Fruit fly (Drosophila melanogaster) whole organism, embryonic: ENCODE data around the gene CG14054.

ENCODE experiments used
- ATbp ChIP-seq: fragments of 200-800 bp; sonication (Bioruptor generic); optimal IDR thresholded peaks from 2 replicates; lab custom pipeline; 2017; ENCODE audit warnings: missing biosample characterization, mild to moderate bottlenecking, missing genetic modification characterization, missing genetic modification reagents
- Ada2b ChIP-seq: fragments of 200-800 bp; sonication (Bioruptor generic); IDR thresholded peaks from 2 replicates; pipeline ENCODE4 v1.3.6; 2022; ENCODE audit warnings: missing biosample characterization, missing genetic modification characterization
- Atf-2 ChIP-seq: fragments of 200-800 bp; sonication (Bioruptor generic); optimal IDR thresholded peaks from 2 replicates; lab custom pipeline; 2016; ENCODE audit warnings: missing biosample characterization, missing genetic modification characterization
- B-H1 ChIP-seq: fragments of 200-800 bp; sonication (Bioruptor generic); IDR thresholded peaks from 3 replicates; pipeline ENCODE4 v1.3.6; 2022; ENCODE audit warnings: missing biosample characterization, missing genetic modification characterization
- CG11695 ChIP-seq: fragments of 200-800 bp; sonication (Bioruptor generic); IDR thresholded peaks from 3 replicates; pipeline ENCODE4 v1.3.6; 2022; ENCODE audit warnings: missing biosample characterization, missing genetic modification characterization
- CG12104 ChIP-seq: fragments of 200-800 bp; sonication (Bioruptor generic); optimal IDR thresholded peaks from 3 replicates; lab custom pipeline; 2016; ENCODE audit warnings: missing biosample characterization, missing genetic modification characterization
- CG12659 ChIP-seq: fragments of 200-800 bp; sonication (Bioruptor generic); optimal IDR thresholded peaks from 3 replicates; lab custom pipeline; 2017; ENCODE audit warnings: mild to moderate bottlenecking, missing biosample characterization, missing genetic modification reagents, missing genetic modification characterization
- CG13775 ChIP-seq: fragments of 200-800 bp; sonication (Bioruptor generic); optimal IDR thresholded peaks from 3 replicates; lab custom pipeline; 2017; ENCODE audit warnings: missing biosample characterization, mild to moderate bottlenecking, missing genetic modification characterization
- CG1529 ChIP-seq: fragments of 200-800 bp; sonication (Bioruptor generic); optimal IDR thresholded peaks from 3 replicates; lab custom pipeline; 2018; ENCODE audit warnings: missing biosample characterization, missing genetic modification characterization
- CG17385 ChIP-seq: fragments of 200-800 bp; sonication (Bioruptor generic); optimal IDR thresholded peaks from 3 replicates; lab custom pipeline; 2018; ENCODE audit warnings: missing biosample characterization, mild to moderate bottlenecking, missing genetic modification characterization
- CG17802 ChIP-seq: fragments of 200-800 bp; sonication (Bioruptor generic); optimal IDR thresholded peaks from 2 replicates; lab custom pipeline; 2018; ENCODE audit warnings: missing biosample characterization, mild to moderate bottlenecking, missing genetic modification characterization, moderate library complexity
- CG17912 ChIP-seq: fragments of 200-800 bp; sonication (Bioruptor generic); optimal IDR thresholded peaks from 2 replicates; lab custom pipeline; 2018; ENCODE audit warnings: missing biosample characterization, mild to moderate bottlenecking, missing genetic modification characterization
- CG1832 ChIP-seq: fragments of 200-800 bp; sonication (Bioruptor generic); optimal IDR thresholded peaks from 2 replicates; lab custom pipeline; 2017; ENCODE audit warnings: missing biosample characterization, mild to moderate bottlenecking, missing genetic modification characterization, inconsistent platforms
- CG18599 ChIP-seq: fragments of 200-800 bp; sonication (Bioruptor generic); optimal IDR thresholded peaks from 3 replicates; lab custom pipeline; 2017; ENCODE audit warnings: missing biosample characterization, missing genetic modification characterization, mild to moderate bottlenecking, moderate library complexity, missing genetic modification reagents
- CG18764 ChIP-seq: fragments of 200-800 bp; sonication (Bioruptor generic); optimal IDR thresholded peaks from 3 replicates; lab custom pipeline; 2016; ENCODE audit warnings: missing biosample characterization, missing genetic modification characterization
- CG2889 ChIP-seq: fragments of 200-800 bp; sonication (Bioruptor generic); IDR thresholded peaks from 3 replicates; pipeline ENCODE4 v1.3.6; 2022; ENCODE audit warnings: missing biosample characterization, missing genetic modification characterization
- CG31441 ChIP-seq: fragments of 200-800 bp; sonication (Bioruptor generic); IDR thresholded peaks from 2 replicates; pipeline ENCODE4 v1.3.6; 2022; ENCODE audit warnings: missing biosample characterization, missing genetic modification characterization
- CG3726 ChIP-seq: fragments of 200-800 bp; sonication (Bioruptor generic); IDR thresholded peaks from 3 replicates; pipeline ENCODE4, ENCODE4 v1.3.6; 2022; ENCODE audit warnings: missing biosample characterization, missing genetic modification characterization
- CG4328 ChIP-seq: fragments of 200-800 bp; sonication (Bioruptor generic); optimal IDR thresholded peaks from 3 replicates; lab custom pipeline; 2017; ENCODE audit warnings: missing biosample characterization, missing genetic modification reagents, missing genetic modification characterization
- CG6683 ChIP-seq: fragments of 200-800 bp; sonication (Bioruptor generic); optimal IDR thresholded peaks from 2 replicates; lab custom pipeline; 2017; ENCODE audit warnings: missing biosample characterization, mild to moderate bottlenecking, missing genetic modification characterization, missing genetic modification reagents
- CG7786 ChIP-seq: fragments of 200-800 bp; sonication (Bioruptor generic); optimal IDR thresholded peaks from 2 replicates; lab custom pipeline; 2016; ENCODE audit warnings: missing biosample characterization, missing genetic modification characterization
- Camta ChIP-seq: fragments of 200-800 bp; sonication (Bioruptor generic); optimal IDR thresholded peaks from 2 replicates; lab custom pipeline; 2016; ENCODE audit warnings: missing biosample characterization, missing genetic modification characterization
- CrebB ChIP-seq: fragments of 200-800 bp; sonication (Bioruptor generic); optimal IDR thresholded peaks from 3 replicates; lab custom pipeline; 2018; ENCODE audit warnings: missing biosample characterization, mild to moderate bottlenecking, missing genetic modification characterization
- Drgx ChIP-seq: fragments of 200-800 bp; sonication (Bioruptor generic); IDR thresholded peaks from 2 replicates; pipeline ENCODE4 v1.3.6; 2022; ENCODE audit warnings: missing biosample characterization, missing genetic modification characterization
- Eip74EF ChIP-seq, 2 experiments: fragments of 200-800 bp in 1 of 2; fragments of >200 bp in 1 of 2; sonication (Bioruptor generic) in 1 of 2; optimal IDR thresholded peaks; 2 replicates each; lab custom pipeline; 2017 to 2019; ENCODE audit warnings: missing biosample characterization in 2 of 2, missing genetic modification characterization in 2 of 2, mild to moderate bottlenecking in 1 of 2, moderate library complexity in 1 of 2
- Gug ChIP-seq: fragments of 200-800 bp; sonication (Bioruptor generic); IDR thresholded peaks from 4 replicates; pipeline ENCODE4 v1.3.6; 2022; ENCODE audit warnings: missing biosample characterization, missing genetic modification characterization
- Lim3 ChIP-seq: fragments of 200-800 bp; sonication (Bioruptor generic); IDR thresholded peaks from 2 replicates; pipeline ENCODE4 v1.3.6; 2022; ENCODE audit warnings: missing biosample characterization, missing genetic modification characterization
- Mes4 ChIP-seq: fragments of 200-800 bp; sonication (Bioruptor generic); optimal IDR thresholded peaks from 2 replicates; lab custom pipeline; 2016; ENCODE audit warnings: missing biosample characterization, missing genetic modification characterization
- NFAT ChIP-seq: fragments of 200-800 bp; sonication (Bioruptor generic); IDR thresholded peaks from 2 replicates; pipeline ENCODE4 v1.3.6; 2022; ENCODE audit warnings: missing biosample characterization, missing genetic modification characterization
- Nf-YA ChIP-seq: fragments of 200-800 bp; sonication (Bioruptor generic); IDR thresholded peaks from 2 replicates; pipeline ENCODE4 v1.3.6; 2022; ENCODE audit warnings: missing biosample characterization, missing genetic modification characterization
- Opbp ChIP-seq: fragments of 200-800 bp; sonication (Bioruptor generic); IDR thresholded peaks from 3 replicates; pipeline ENCODE4 v1.3.6; 2022; ENCODE audit warnings: missing biosample characterization, missing genetic modification characterization; ENCODE audit not compliant: partially characterized antibody
- Sox100B ChIP-seq: fragments of 200-800 bp; sonication (Bioruptor generic); optimal IDR thresholded peaks from 3 replicates; lab custom pipeline; 2018; ENCODE audit warnings: missing biosample characterization, mild to moderate bottlenecking, missing genetic modification characterization
- Stat92E ChIP-seq, 3 experiments: fragments of >200 bp in 2 of 3; fragments of 200-800 bp in 1 of 3; sonication (Bioruptor generic) in 1 of 3; optimal IDR thresholded peaks; 2 replicates each; lab custom pipeline; 2017 to 2019; ENCODE audit warnings: missing biosample characterization in 3 of 3, missing genetic modification characterization in 3 of 3, mild to moderate bottlenecking in 1 of 3, moderate library complexity in 1 of 3
- Taf1 ChIP-seq: fragments of 200-800 bp; sonication (Bioruptor generic); IDR thresholded peaks from 2 replicates; pipeline ENCODE4 v1.3.6; 2022; ENCODE audit warnings: missing biosample characterization, missing genetic modification characterization
- Tbp ChIP-seq: fragments of >200 bp; optimal IDR thresholded peaks from 2 replicates; lab custom pipeline; 2018; ENCODE audit warnings: missing biosample characterization, missing genetic modification characterization
- ase ChIP-seq: fragments of 200-800 bp; sonication (Bioruptor generic); IDR thresholded peaks from 3 replicates; pipeline ENCODE4 v1.3.6; 2022; ENCODE audit warnings: missing biosample characterization, missing genetic modification characterization
- fd102C ChIP-seq: fragments of 200-800 bp; sonication (Bioruptor generic); optimal IDR thresholded peaks from 2 replicates; lab custom pipeline; 2018; ENCODE audit warnings: missing biosample characterization, mild to moderate bottlenecking, missing genetic modification characterization, moderate library complexity
- fd64A ChIP-seq: fragments of 200-800 bp; sonication (Bioruptor generic); optimal IDR thresholded peaks from 3 replicates; lab custom pipeline; 2018; ENCODE audit warnings: missing biosample characterization, mild to moderate bottlenecking, missing genetic modification characterization
- gce ChIP-seq: fragments of 200-800 bp; sonication (Bioruptor generic); IDR thresholded peaks from 3 replicates; pipeline ENCODE4 v1.3.6; 2022; ENCODE audit warnings: missing biosample characterization, missing genetic modification characterization
- ham ChIP-seq: fragments of 200-800 bp; sonication (Bioruptor generic); IDR thresholded peaks from 2 replicates; pipeline ENCODE4 v1.3.6; 2022; ENCODE audit warnings: missing biosample characterization, missing genetic modification characterization
- hth ChIP-seq: fragments of >200 bp; optimal IDR thresholded peaks from 2 replicates; lab custom pipeline; 2017; ENCODE audit warnings: inconsistent platforms
- insv ChIP-seq, 2 experiments: fragments of 200-800 bp; sonication (Bioruptor generic); optimal IDR thresholded peaks; 3 replicates each; lab custom pipeline; 2016 to 2018; ENCODE audit warnings: missing biosample characterization in 2 of 2, missing genetic modification characterization in 2 of 2
- knrl ChIP-seq: fragments of 200-800 bp; sonication (Bioruptor generic); IDR thresholded peaks from 3 replicates; pipeline ENCODE4 v1.3.6; 2022; ENCODE audit warnings: missing biosample characterization, missing genetic modification characterization; ENCODE audit not compliant: partially characterized antibody
- pum ChIP-seq: fragments of 200-800 bp; sonication (Bioruptor generic); optimal IDR thresholded peaks from 2 replicates; lab custom pipeline; 2016; ENCODE audit warnings: missing biosample characterization, missing genetic modification characterization
- seq ChIP-seq: fragments of 200-800 bp; sonication (Bioruptor generic); IDR thresholded peaks from 2 replicates; pipeline ENCODE4 v1.3.6; 2022; ENCODE audit warnings: missing biosample characterization, missing genetic modification characterization
- sima ChIP-seq: fragments of 200-800 bp; sonication (Bioruptor generic); optimal IDR thresholded peaks from 2 replicates; lab custom pipeline; 2016; ENCODE audit warnings: missing biosample characterization, missing genetic modification characterization
- slbo ChIP-seq: fragments of 200-800 bp; sonication (Bioruptor generic); IDR thresholded peaks from 2 replicates; pipeline ENCODE4 v1.3.6; 2022; ENCODE audit warnings: missing biosample characterization, missing genetic modification characterization
- sna ChIP-seq: fragments of 200-800 bp; sonication (Bioruptor generic); IDR thresholded peaks from 2 replicates; pipeline ENCODE4 v1.3.6; 2022; ENCODE audit warnings: missing biosample characterization, missing genetic modification characterization; ENCODE audit not compliant: partially characterized antibody
- sr ChIP-seq: fragments of 200-800 bp; sonication (Bioruptor generic); IDR thresholded peaks from 3 replicates; pipeline ENCODE4 v1.3.6; 2022; ENCODE audit warnings: missing biosample characterization, missing genetic modification characterization
- wor ChIP-seq: fragments of 200-800 bp; sonication (Bioruptor generic); IDR thresholded peaks from 2 replicates; pipeline ENCODE4 v1.3.6; 2022; ENCODE audit warnings: missing biosample characterization, missing genetic modification characterization
- zf30C ChIP-seq: fragments of 200-800 bp; sonication (Bioruptor generic); optimal IDR thresholded peaks from 3 replicates; lab custom pipeline; 2018; ENCODE audit warnings: missing biosample characterization, mild to moderate bottlenecking, missing genetic modification characterization

CG14054 gene

dm6 chrX:2080367-2080927, 14.3 kb upstream of the CG14054 start, which contains the start of the genes CG16903 and Unc-76 (continued):
- TF ChIP-seq Camta (GFP tag; lab: Kevin White, UChicago): no peak
- TF ChIP-seq slbo: peak; percentile 21; the same call in 1 of the 2 replicates
- peak; percentile 24; the same call in 1 of the 2 replicates for TF ChIP-seq NFAT
- no peak for TF ChIP-seq gce (GFP tag; lab: Robert Waterston, UW)
- no peak for TF ChIP-seq CG1832 (GFP tag; lab: Kevin White, UChicago)
- TF ChIP-seq hth (lab: Kevin White, UChicago): no peak
- TF ChIP-seq CG6683 (GFP tag; lab: Kevin White, UChicago): no peak
- TF ChIP-seq pum (GFP tag; lab: Kevin White, UChicago): no peak
- TF ChIP-seq sima (GFP tag; lab: Kevin White, UChicago): no peak
- no peak for TF ChIP-seq ham (GFP tag; lab: Robert Waterston, UW)
- TF ChIP-seq B-H1: no peak
- peak in 1 of 2 experiments; percentile 61 for TF ChIP-seq Eip74EF (GFP tag; optimal IDR thresholded peaks at IDR 0.05; lab: Kevin White, UChicago)
- no peak for TF ChIP-seq Nf-YA (GFP tag; lab: Robert Waterston, UW)
- no peak for TF ChIP-seq ase (GFP tag; lab: Robert Waterston, UW)
- no peak for TF ChIP-seq zf30C (GFP tag; lab: Kevin White, UChicago)
- TF ChIP-seq CG17385: peak; percentile 51
- TF ChIP-seq CG11695 (GFP tag; lab: Robert Waterston, UW): no peak
- TF ChIP-seq knrl: peak; percentile 58; the same call in 1 of the 3 replicates
- no peak for TF ChIP-seq Sox100B
- TF ChIP-seq CG4328 (GFP tag; lab: Kevin White, UChicago): no peak
- no peak for TF ChIP-seq sna (GFP tag; lab: Robert Waterston, UW)
- TF ChIP-seq sr (GFP tag; lab: Robert Waterston, UW): 0 out of 3 replicates have a peak, but pooled peaks have one; percentile 7
- no peak for TF ChIP-seq CG18764 (GFP tag; lab: Kevin White, UChicago)
- TF ChIP-seq CG31441: peak; percentile 37
- no peak for TF ChIP-seq CG2889 (GFP tag; lab: Robert Waterston, UW)
- peak; percentile 53 for TF ChIP-seq CG18599 (GFP tag; lab: Kevin White, UChicago)
- TF ChIP-seq ATbp (GFP tag; lab: Kevin White, UChicago): no peak
- TF ChIP-seq Taf1 (GFP tag; lab: Robert Waterston, UW): no peak
- TF ChIP-seq Gug: no peak
- peak; percentile 9 for TF ChIP-seq CG17912 (GFP tag; lab: Kevin White, UChicago)
- peak; percentile 62; the same call in 1 of the 2 replicates for TF ChIP-seq seq (GFP tag; lab: Robert Waterston, UW)
- no peak for TF ChIP-seq CG12104 (GFP tag; lab: Kevin White, UChicago)
- no peak for TF ChIP-seq Mes4
- TF ChIP-seq Lim3 (GFP tag; lab: Robert Waterston, UW): no peak
- TF ChIP-seq CG12659: peak; percentile 91
- peak; percentile 18 for TF ChIP-seq CG7786 (GFP tag; lab: Kevin White, UChicago)
- TF ChIP-seq Ada2b (GFP tag; lab: Robert Waterston, UW): no peak
- no peak for TF ChIP-seq CG3726
- TF ChIP-seq CG1529 (GFP tag; lab: Kevin White, UChicago): no peak
- peak; percentile 45; the same call in 1 of the 3 replicates for TF ChIP-seq Opbp
- no peak for TF ChIP-seq CG17802 (tag; lab: Kevin White, UChicago)
- no peak for TF ChIP-seq Drgx (GFP tag; lab: Robert Waterston, UW)
- no peak for TF ChIP-seq fd102C (GFP tag; lab: Kevin White, UChicago)
- TF ChIP-seq CrebB (tag; lab: Kevin White, UChicago): peak; percentile 57
- no peak for TF ChIP-seq Tbp (GFP tag; lab: Kevin White, UChicago)
- no peak for TF ChIP-seq wor
- peak in 1 of 3 experiments; percentile 87 for TF ChIP-seq Stat92E (GFP tag; optimal IDR thresholded peaks at IDR 0.05; lab: Kevin White, UChicago)
- peak; percentile 31 for TF ChIP-seq fd64A (GFP tag; lab: Kevin White, UChicago)
- TF ChIP-seq CG13775 (GFP tag; lab: Kevin White, UChicago): peak; percentile 52
- TF ChIP-seq Atf-2: no peak
- peak in 1 of 2 experiments; percentile 87 for TF ChIP-seq insv (GFP tag; optimal IDR thresholded peaks at IDR 0.05; lab: Kevin White, UChicago)
